Worm (Caenorhabditis elegans): ENCODE data around the gene F23F12.13.

DNA sequence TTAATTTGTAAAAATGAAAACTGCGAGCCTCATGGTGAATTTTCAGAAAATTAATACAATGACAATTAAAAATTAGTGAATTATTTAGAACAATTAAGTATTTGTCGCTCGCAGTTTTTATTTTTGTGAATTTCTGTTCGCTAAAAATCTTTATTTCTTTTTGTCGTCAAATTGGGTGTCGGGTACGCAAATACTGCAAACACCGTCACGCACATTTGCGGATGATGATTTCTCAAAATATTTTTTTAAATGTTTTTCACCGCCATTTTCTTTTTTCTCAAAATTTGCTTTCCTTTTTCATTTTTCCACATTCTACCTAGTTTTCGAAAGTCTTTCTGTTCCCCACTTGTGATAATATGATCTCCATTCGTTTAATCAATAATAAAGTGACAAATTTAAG lies 6.6 kb upstream of the F23F12.13 start:
- TF ChIP-seq ztf-29 (GFP tag; IDR thresholded peaks at IDR 0.05) = no peak
- TF ChIP-seq klf-2 (GFP tag; conservative IDR thresholded peaks at IDR 0.05) = no peak
